Worm (Caenorhabditis elegans) whole organism, L4 larva: Measurements from ENCODE around the gene mdt-22.

Experiments
- ZK337.2 ChIP-seq: fragments of 200-800 bp; sonication (Bioruptor generic); IDR thresholded peaks from 2 replicates; pipeline ENCODE4 v1.3.6; 2022; ENCODE audit warnings: missing genetic modification reagents, missing genetic modification characterization, missing compliant biosample characterization
- snpc-4 ChIP-seq: fragments of 150-350 bp; optimal IDR thresholded peaks from 2 replicates; lab custom pipeline; 2014; ENCODE audit warnings: missing biosample characterization, missing genetic modification characterization

ce11 chrII:10300082-10300749 lies 800 bp upstream of the mdt-22 start, which contains the start of gene nep-26:
- no peak for TF ChIP-seq snpc-4 (tag; lab: Kevin White, UChicago)
- no peak for TF ChIP-seq ZK337.2 (GFP tag; lab: Robert Waterston, UW)
